Worm (Caenorhabditis elegans): Measurements from ENCODE around the gene T05C7.5.

DNA sequence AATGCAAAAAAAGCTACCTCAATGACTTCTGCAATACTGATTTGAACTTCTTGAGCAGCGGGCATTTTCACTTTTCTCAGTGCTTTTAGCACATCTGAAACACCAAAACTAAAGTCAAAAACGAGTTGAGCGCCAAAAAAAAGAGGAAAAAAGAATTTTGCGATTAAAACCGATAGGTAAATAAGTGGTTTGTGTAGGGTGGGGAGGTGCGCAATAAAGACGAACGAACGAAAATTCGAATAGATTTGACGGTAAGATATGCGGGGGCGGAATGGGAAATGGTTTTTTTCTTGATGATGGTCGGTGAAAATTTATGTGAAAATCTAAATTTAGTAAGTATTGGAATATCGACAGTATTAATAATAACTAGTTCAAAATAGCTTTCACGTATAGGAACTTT, 9.9 kb downstream of the T05C7.5 start, which contains the start of gene frm-5.1:
- TF ChIP-seq nhr-237 (tag; optimal IDR thresholded peaks at IDR 0.05) (no peak), hmg-11 (tag; optimal IDR thresholded peaks at IDR 0.05) (no peak), nhr-76 (tag; optimal IDR thresholded peaks at IDR 0.05) (no peak), fkh-10 (GFP tag; optimal IDR thresholded peaks at IDR 0.05) (no peak), fos-1 (tag; optimal IDR thresholded peaks at IDR 0.05) (no peak), mdl-1 (tag; optimal IDR thresholded peaks at IDR 0.05) (no peak), ama-1 (optimal IDR thresholded peaks at IDR 0.05) (peak; percentile 37), elt-3 (tag; optimal IDR thresholded peaks at IDR 0.05) (no peak)
